Worm (Caenorhabditis elegans) whole organism, early embryonic: ENCODE data around the gene sumv-1.

Source experiments
- ama-1 ChIP-seq: fragments of 150-350 bp; optimal IDR thresholded peaks from 2 replicates; lab custom pipeline; 2014
- ets-7 ChIP-seq: sonication (generic microtip); optimal IDR thresholded peaks from 2 replicates; lab custom pipeline; 2016; ENCODE audit warnings: missing genotype, missing genetic modification characterization, missing compliant biosample characterization
- hmg-4 ChIP-seq: fragments of 200-800 bp; sonication (Bioruptor generic); optimal IDR thresholded peaks from 2 replicates; lab custom pipeline; 2018; ENCODE audit warnings: mild to moderate bottlenecking, missing genetic modification characterization, missing compliant biosample characterization
- tbx-37 ChIP-seq: fragments of 200-800 bp; sonication (Bioruptor generic); conservative IDR thresholded peaks from 2 replicates; pipeline ENCODE4 v1.3.6; 2022; ENCODE audit warnings: missing genetic modification reagents, missing genetic modification characterization, missing compliant biosample characterization

ce11 chrIII:5233140-5233539, 20.8 kb downstream of the sumv-1 start:
- TF ChIP-seq hmg-4 (GFP tag; lab: Kevin White, UChicago) (no peak), tbx-37 (GFP tag; lab: Robert Waterston, UW) (no peak), ama-1 (lab: Kevin White, UChicago) (no peak), ets-7 (tag; lab: Kevin White, UChicago) (no peak)
